Fruit fly (Drosophila melanogaster) S2 (cell line): Measurements from ENCODE around the gene grnd.

Experiments used
- CG8478 ChIP-seq: fragments of >200 bp; optimal IDR thresholded peaks from 2 replicates; lab custom pipeline; 2018
- CTCF ChIP-seq, 2 experiments: fragments of >200 bp; optimal IDR thresholded peaks; 2 replicates each; lab custom pipeline; 2018

- TF ChIP-seq CG8478 (lab: Kevin White, UChicago) (no peak), CTCF (optimal IDR thresholded peaks at IDR 0.05; lab: Kevin White, UChicago) (no peak)
These were observed 21.1 kb upstream of the grnd start for dm6 chr2L:18464116-18464530.
